Worm (Caenorhabditis elegans) whole organism, L1 larva: ENCODE data around the gene mex-6.

Experiments used
- C16A3.4 ChIP-seq: fragments of 150-350 bp; optimal IDR thresholded peaks from 2 replicates; lab custom pipeline; 2014; ENCODE audit warnings: missing biosample characterization, missing genetic modification characterization
- aly-2 ChIP-seq: fragments of 150-350 bp; optimal IDR thresholded peaks from 2 replicates; lab custom pipeline; 2014; ENCODE audit warnings: missing biosample characterization, missing genetic modification characterization
- ama-1 ChIP-seq: fragments of 150-350 bp; optimal IDR thresholded peaks from 2 replicates; lab custom pipeline; 2014
- blmp-1 ChIP-seq: fragments of 150-350 bp; optimal IDR thresholded peaks from 2 replicates; lab custom pipeline; 2014; ENCODE audit warnings: missing biosample characterization, missing genetic modification characterization
- ceh-8 ChIP-seq: fragments of 200-800 bp; sonication (Bioruptor generic); optimal IDR thresholded peaks from 2 replicates; lab custom pipeline; 2018; ENCODE audit warnings: mild to moderate bottlenecking, missing genetic modification characterization, moderate library complexity, missing compliant biosample characterization
- efl-1 ChIP-seq, 4 experiments: fragments of 150-350 bp; optimal IDR thresholded peaks in 3 of 4; peaks in 1 of 4; 1 replicate in 1 of 4; 2 replicates in 3 of 4; lab custom pipeline; 2014; ENCODE audit warnings: missing biosample characterization in 2 of 4, missing genetic modification characterization in 2 of 4, missing genetic modification reagents in 2 of 4
- elt-2 ChIP-seq: sonication (generic microtip); optimal IDR thresholded peaks from 2 replicates; lab custom pipeline; 2016; ENCODE audit warnings: missing genetic modification characterization, mild to moderate bottlenecking, inconsistent platforms, missing compliant biosample characterization, missing genetic modification reagents
- fkh-4 ChIP-seq: sonication (generic microtip); optimal IDR thresholded peaks from 2 replicates; lab custom pipeline; 2016; ENCODE audit warnings: missing compliant biosample characterization, missing genetic modification characterization, borderline replicate concordance
- fkh-8 ChIP-seq: sonication (generic microtip); optimal IDR thresholded peaks from 2 replicates; lab custom pipeline; 2016; ENCODE audit warnings: mild to moderate bottlenecking, missing genetic modification characterization, missing compliant biosample characterization
- fos-1 ChIP-seq: fragments of 150-350 bp; optimal IDR thresholded peaks from 2 replicates; lab custom pipeline; 2014; ENCODE audit warnings: missing biosample characterization, missing genetic modification characterization
- grh-1 ChIP-seq: fragments of 200-800 bp; sonication (Bioruptor generic); IDR thresholded peaks from 2 replicates; pipeline ENCODE4 v1.3.6; 2022; ENCODE audit warnings: missing genetic modification reagents, missing genetic modification characterization, missing compliant biosample characterization
- hlh-4 ChIP-seq: sonication (generic microtip); optimal IDR thresholded peaks from 2 replicates; lab custom pipeline; 2016; ENCODE audit warnings: mild to moderate bottlenecking, missing genetic modification characterization, missing compliant biosample characterization
- hpl-2 ChIP-seq: fragments of 150-350 bp; optimal IDR thresholded peaks from 2 replicates; lab custom pipeline; 2014; ENCODE audit warnings: missing biosample characterization, missing genetic modification reagents, missing genetic modification characterization
- isw-1 ChIP-seq: fragments of 200-800 bp; sonication (Bioruptor generic); IDR thresholded peaks from 2 replicates; pipeline ENCODE4 v1.3.6; 2022; ENCODE audit warnings: missing genetic modification characterization, missing compliant biosample characterization
- jun-1 ChIP-seq: fragments of 150-350 bp; optimal IDR thresholded peaks from 2 replicates; lab custom pipeline; 2014; ENCODE audit warnings: missing biosample characterization, missing genetic modification reagents, missing genetic modification characterization
- lin-13 ChIP-seq: fragments of 150-350 bp; optimal IDR thresholded peaks from 2 replicates; lab custom pipeline; 2014; ENCODE audit warnings: missing biosample characterization, missing genetic modification reagents, missing genetic modification characterization
- lin-14 ChIP-seq: fragments of 200-800 bp; sonication (Bioruptor generic); optimal IDR thresholded peaks from 2 replicates; lab custom pipeline; 2018; ENCODE audit warnings: mild to moderate bottlenecking, missing genetic modification characterization, moderate library complexity, missing compliant biosample characterization
- mdl-1 ChIP-seq, 2 experiments: fragments of 150-350 bp; optimal IDR thresholded peaks; 2 replicates each; lab custom pipeline; 2014 to 2017; ENCODE audit warnings: missing biosample characterization in 2 of 2, missing genetic modification characterization in 2 of 2, inconsistent platforms in 1 of 2
- nhr-11 ChIP-seq: fragments of 150-350 bp; optimal IDR thresholded peaks from 2 replicates; lab custom pipeline; 2014; ENCODE audit warnings: missing biosample characterization, missing genetic modification characterization
- nhr-85 ChIP-seq: sonication (generic microtip); peaks from one replicate; lab custom pipeline; 2016; ENCODE audit warnings: missing genetic modification characterization, inconsistent platforms, missing compliant biosample characterization
- pax-3 ChIP-seq: fragments of 200-800 bp; sonication (Bioruptor generic); optimal IDR thresholded peaks from 2 replicates; lab custom pipeline; 2018; ENCODE audit warnings: mild to moderate bottlenecking, missing genetic modification characterization, moderate library complexity, missing compliant biosample characterization
- skn-1 ChIP-seq: fragments of 150-350 bp; optimal IDR thresholded peaks from 2 replicates; lab custom pipeline; 2014; ENCODE audit warnings: missing biosample characterization, missing genetic modification characterization
- snu-23 ChIP-seq: sonication (generic microtip); optimal IDR thresholded peaks from 2 replicates; lab custom pipeline; 2016; ENCODE audit warnings: missing genetic modification characterization, missing compliant biosample characterization
- sup-37 ChIP-seq: fragments of 200-800 bp; sonication (Bioruptor generic); optimal IDR thresholded peaks from 2 replicates; lab custom pipeline; 2018; ENCODE audit warnings: mild to moderate bottlenecking, missing genetic modification characterization, missing compliant biosample characterization
- swsn-7 ChIP-seq: sonication (generic microtip); optimal IDR thresholded peaks from 2 replicates; lab custom pipeline; 2016; ENCODE audit warnings: missing genetic modification characterization, missing compliant biosample characterization
- unc-62 ChIP-seq: fragments of 150-350 bp; optimal IDR thresholded peaks from 2 replicates; lab custom pipeline; 2014; ENCODE audit warnings: missing biosample characterization, missing genetic modification reagents, missing genetic modification characterization
- unc-86 ChIP-seq: sonication (generic microtip); optimal IDR thresholded peaks from 2 replicates; lab custom pipeline; 2016; ENCODE audit warnings: missing genetic modification characterization, missing compliant biosample characterization

Gene mex-6

DNA sequence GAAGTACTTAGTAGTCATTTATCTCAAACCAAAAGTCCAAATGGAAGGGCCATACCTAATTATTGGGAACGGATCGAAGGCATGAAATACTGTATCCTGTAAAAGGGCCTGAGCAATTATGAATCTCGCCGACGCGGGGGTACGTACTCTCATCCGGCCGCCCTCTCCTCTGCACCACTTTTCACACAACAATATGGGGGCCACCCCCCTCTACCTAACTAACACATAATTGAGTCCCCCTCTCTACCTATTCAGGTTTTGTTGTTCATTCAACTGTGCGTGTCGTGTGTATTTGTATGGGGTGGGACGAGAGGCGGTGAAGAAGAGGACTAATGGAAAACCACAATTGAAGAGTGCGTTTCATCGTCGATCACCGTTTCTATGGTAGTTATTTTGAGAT, 50.4 kb downstream of the mex-6 start:
- TF ChIP-seq jun-1 (tag; lab: Kevin White, UChicago) (no peak), C16A3.4 (tag; lab: Kevin White, UChicago) (no peak), mdl-1 (tag; optimal IDR thresholded peaks at IDR 0.05; lab: Kevin White, UChicago) (no peak), fkh-4 (tag; lab: Kevin White, UChicago) (no peak), hpl-2 (no peak), hlh-4 (tag; lab: Kevin White, UChicago) (no peak), unc-62 (GFP tag; lab: Kevin White, UChicago) (no peak), ama-1 (no peak), unc-86 (tag; lab: Kevin White, UChicago) (no peak), ceh-8 (GFP tag; lab: Kevin White, UChicago) (no peak), efl-1 (optimal IDR thresholded peaks at IDR 0.05; lab: Kevin White, UChicago) (no peak), efl-1 (GFP tag; optimal IDR thresholded peaks at IDR 0.05 in 1 of 2; lab: Kevin White, UChicago) (peak in 1 of 2 experiments; percentile 65), lin-13 (GFP tag; lab: Kevin White, UChicago) (no peak), nhr-11 (tag; lab: Kevin White, UChicago) (no peak), fkh-8 (tag; lab: Kevin White, UChicago) (peak; percentile 22), nhr-85 (no peak), snu-23 (no peak), isw-1 (GFP tag; lab: Robert Waterston, UW) (no peak), pax-3 (no peak), swsn-7 (no peak), fos-1 (no peak), grh-1 (GFP tag; lab: Robert Waterston, UW) (0 out of 2 replicates have a peak, but pooled peaks have one; percentile 28), elt-2 (tag; lab: Kevin White, UChicago) (no peak), blmp-1 (tag; lab: Kevin White, UChicago) (peak; percentile 10), aly-2 (tag; lab: Kevin White, UChicago) (no peak), lin-14 (GFP tag; lab: Kevin White, UChicago) (peak; percentile 46), sup-37 (GFP tag; lab: Kevin White, UChicago) (no peak)

DNA sequence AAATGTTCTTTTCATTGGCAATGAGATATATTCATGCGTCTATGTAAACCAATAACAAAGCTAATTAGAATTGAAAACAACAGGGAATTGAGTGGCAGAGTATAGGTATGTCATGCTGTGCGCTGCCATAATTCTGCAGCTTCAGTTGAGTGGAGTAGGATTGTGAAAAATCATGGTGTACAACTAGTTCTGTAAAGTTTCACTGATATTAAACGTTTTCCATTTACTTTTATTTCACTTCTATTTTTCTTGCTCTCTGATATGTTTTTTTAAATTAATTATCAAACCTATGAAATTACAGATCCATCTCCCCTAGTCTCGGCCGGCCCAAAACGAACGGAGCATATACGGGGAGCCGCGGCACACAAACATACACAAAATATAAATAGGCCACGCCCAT, 51.7 kb downstream of the mex-6 start, which contains the start of gene exc-7:
Gene exc-7 (plus strand): TSS at position 301 of the 400 bp plus-strand sequence.
- TF ChIP-seq efl-1 (optimal IDR thresholded peaks at IDR 0.05; lab: Kevin White, UChicago) = no peak
- TF ChIP-seq efl-1 (GFP tag; optimal IDR thresholded peaks at IDR 0.05 in 1 of 2; lab: Kevin White, UChicago) = peak in 1 of 2 experiments; percentile 61
- TF ChIP-seq skn-1 (tag; lab: Kevin White, UChicago) = no peak
